Worm (Caenorhabditis elegans) whole organism, L3 larva: ENCODE measurements around the gene cyp-35B2.

Experiments
- fos-1 ChIP-seq: fragments of 150-350 bp; optimal IDR thresholded peaks from 2 replicates; lab custom pipeline; 2014; ENCODE audit warnings: missing biosample characterization, missing genetic modification characterization
- lin-15B ChIP-seq: fragments of 150-350 bp; optimal IDR thresholded peaks from 2 replicates; lab custom pipeline; 2014; ENCODE audit warnings: missing biosample characterization, missing genetic modification characterization
- nhr-237 ChIP-seq: fragments of 150-350 bp; optimal IDR thresholded peaks from 2 replicates; lab custom pipeline; 2014; ENCODE audit warnings: missing biosample characterization, missing genetic modification characterization
- nhr-25 ChIP-seq: sonication (generic microtip); optimal IDR thresholded peaks from 2 replicates; lab custom pipeline; 2017; ENCODE audit warnings: missing biosample characterization, missing genetic modification characterization
- unc-39 ChIP-seq: sonication (generic microtip); optimal IDR thresholded peaks from 4 replicates; lab custom pipeline; 2017; ENCODE audit warnings: missing biosample characterization, missing genetic modification characterization

- TF ChIP-seq unc-39: no peak
- TF ChIP-seq nhr-237 (tag; lab: Kevin White, UChicago): no peak
- no peak for TF ChIP-seq lin-15B (tag; lab: Kevin White, UChicago)
- TF ChIP-seq fos-1 (tag; lab: Kevin White, UChicago): no peak
- no peak for TF ChIP-seq nhr-25 (tag; lab: Kevin White, UChicago)
These were observed 3.1 kb downstream of the cyp-35B2 start, which contains the start of gene cyp-35B3 for ce11 chrV:3945053-3945452.
